Worm (Caenorhabditis elegans): ENCODE measurements around the gene pir-2.
"Not testable (repeated sequence)": the region's sequence is repeated elsewhere in the genome, so short reads cannot be mapped to it uniquely, and the experiment has no call there.

DNA sequence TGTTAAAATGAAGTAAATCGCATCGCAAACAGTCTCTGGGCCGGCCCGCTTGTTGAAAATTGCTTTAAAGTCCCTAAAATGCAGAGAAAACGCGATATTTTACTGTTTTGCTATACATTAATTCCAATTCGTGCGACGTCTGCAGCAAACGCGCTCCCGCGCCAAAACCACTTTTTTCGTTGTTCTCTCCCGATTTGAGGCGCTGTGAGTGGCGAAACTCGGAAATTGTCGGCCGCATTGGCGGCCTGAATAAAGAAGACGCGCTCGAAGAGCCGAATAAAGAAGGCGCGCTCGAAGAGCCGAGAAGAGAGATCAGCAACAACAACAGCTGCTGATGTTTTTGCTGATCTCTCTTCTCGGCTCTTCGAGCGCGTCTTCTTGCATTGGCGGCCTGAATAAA is 35.1 kb downstream of the pir-2 start:
- TF ChIP-seq ama-1 (optimal IDR thresholded peaks at IDR 0.05); hlh-8 (tag; optimal IDR thresholded peaks at IDR 0.05); F13H6.1 (tag; optimal IDR thresholded peaks at IDR 0.05); C38D4.7 (GFP tag; optimal IDR thresholded peaks at IDR 0.05); fax-1 (tag; optimal IDR thresholded peaks at IDR 0.05); ets-4 (tag; optimal IDR thresholded peaks at IDR 0.05); nhr-11 (tag; optimal IDR thresholded peaks at IDR 0.05); fkh-10 (GFP tag; optimal IDR thresholded peaks at IDR 0.05); che-1 (tag; optimal IDR thresholded peaks at IDR 0.05); dve-1 (tag; optimal IDR thresholded peaks at IDR 0.05): not testable (repeated sequence)
